Worm (Caenorhabditis elegans): ENCODE measurements around the gene pacl-1.

ce11 chrV:16233624-16234023 is 41.6 kb downstream of the pacl-1 start, which contains the start of gene clec-233:
- TF ChIP-seq lir-3 (tag; optimal IDR thresholded peaks at IDR 0.05; ENCODE audit: poor library complexity) (no peak), sptf-1 (tag; optimal IDR thresholded peaks at IDR 0.05) (no peak), pqm-1 (tag; optimal IDR thresholded peaks at IDR 0.05) (no peak), nhr-237 (tag; optimal IDR thresholded peaks at IDR 0.05) (no peak), ztf-11 (tag; optimal IDR thresholded peaks at IDR 0.05) (no peak)
